Fruit fly (Drosophila melanogaster): ENCODE results near the gene TP53INP.

DNA sequence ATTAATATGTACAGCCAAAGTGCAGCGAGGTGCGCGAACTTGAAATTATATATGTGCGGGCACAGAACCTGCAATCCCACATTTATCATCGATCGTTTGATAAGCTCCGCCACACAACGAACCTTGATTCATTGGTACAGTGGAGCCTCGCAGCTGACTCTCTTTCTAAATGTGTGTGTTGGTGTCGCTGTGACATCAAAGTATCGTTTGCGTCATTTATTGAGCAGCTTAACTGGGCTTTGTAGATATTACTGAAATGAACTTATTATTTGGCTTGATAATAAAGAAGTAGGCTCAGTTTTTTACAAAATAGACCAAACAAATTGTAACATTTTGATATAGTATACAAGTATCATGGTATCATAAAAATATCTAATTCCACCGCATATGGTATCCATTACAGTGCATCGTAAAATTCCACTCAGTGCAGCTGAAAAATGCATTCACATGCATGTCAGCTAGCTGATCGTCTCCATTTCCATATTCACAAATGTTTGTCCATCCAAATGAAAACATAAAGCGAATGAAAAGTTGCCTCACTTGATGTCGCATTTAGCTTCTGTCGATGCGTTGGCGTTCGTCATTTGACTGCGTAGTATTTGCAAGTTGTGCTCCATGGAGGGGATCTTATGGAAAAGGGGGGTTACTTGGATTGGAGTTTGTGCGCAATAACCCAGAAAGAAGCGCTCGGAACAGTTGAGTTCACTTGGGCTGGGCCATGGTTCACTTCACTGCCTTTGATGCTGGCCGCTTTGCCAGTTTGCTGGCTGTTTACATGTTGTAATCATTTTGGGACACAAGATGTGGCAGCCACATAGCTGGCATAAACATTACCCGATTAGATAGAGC, 4.5 kb downstream of the TP53INP start:
- TF ChIP-seq rn (GFP tag; IDR thresholded peaks at IDR 0.05) (no peak), Snoo (tag; optimal IDR thresholded peaks at IDR 0.05) (no peak), Pif1B (GFP tag; optimal IDR thresholded peaks at IDR 0.05) (no peak), gl (tag; optimal IDR thresholded peaks at IDR 0.05) (no peak), CG15710 (tag; optimal IDR thresholded peaks at IDR 0.05) (no peak), CG4496 (GFP tag; IDR thresholded peaks at IDR 0.05) (no peak), CG12605 (GFP tag; IDR thresholded peaks at IDR 0.05) (no peak), D1 (tag; optimal IDR thresholded peaks at IDR 0.05) (no peak), CG32121 (GFP tag; IDR thresholded peaks at IDR 0.05) (no peak), CG9948 (tag; optimal IDR thresholded peaks at IDR 0.05) (no peak), Ets98B (GFP tag; IDR thresholded peaks at IDR 0.05) (no peak), CG8159 (tag; optimal IDR thresholded peaks at IDR 0.05) (peak; percentile 12), CG17806 (tag; optimal IDR thresholded peaks at IDR 0.05) (no peak), CG34367 (tag; optimal IDR thresholded peaks at IDR 0.05) (no peak)

All from whole organism, pupa.